Fruit fly (Drosophila melanogaster) whole organism, embryonic: ENCODE data around the gene CG9483.

Experiments
- Aef1 ChIP-seq: fragments of 200-800 bp; sonication (Bioruptor generic); IDR thresholded peaks from 3 replicates; pipeline ENCODE4 v1.3.6; 2022; ENCODE audit warnings: missing biosample characterization, missing genetic modification characterization
- CG1024 ChIP-seq: fragments of 200-800 bp; sonication (Bioruptor generic); IDR thresholded peaks from 2 replicates; pipeline ENCODE4 v1.3.6; 2022; ENCODE audit warnings: missing biosample characterization, missing genetic modification characterization
- CG10267 ChIP-seq: fragments of 200-800 bp; sonication (Bioruptor generic); optimal IDR thresholded peaks from 2 replicates; lab custom pipeline; 2018; ENCODE audit warnings: missing biosample characterization, mild to moderate bottlenecking, missing genetic modification characterization, moderate library complexity
- CG11696 ChIP-seq: fragments of 200-800 bp; sonication (Bioruptor generic); IDR thresholded peaks from 2 replicates; pipeline ENCODE4 v1.3.6; 2022; ENCODE audit warnings: missing biosample characterization, missing genetic modification characterization
- CG14710 ChIP-seq: fragments of 200-800 bp; sonication (Bioruptor generic); optimal IDR thresholded peaks from 3 replicates; lab custom pipeline; 2019; ENCODE audit warnings: missing biosample characterization, mild to moderate bottlenecking, missing genetic modification characterization, moderate library complexity
- CG1529 ChIP-seq: fragments of 200-800 bp; sonication (Bioruptor generic); optimal IDR thresholded peaks from 3 replicates; lab custom pipeline; 2018; ENCODE audit warnings: missing biosample characterization, missing genetic modification characterization
- CG15696 ChIP-seq: fragments of 200-800 bp; sonication (Bioruptor generic); optimal IDR thresholded peaks from 2 replicates; lab custom pipeline; 2019; ENCODE audit warnings: missing biosample characterization, mild to moderate bottlenecking, missing genetic modification characterization, moderate library complexity
- CG1603 ChIP-seq: fragments of 200-800 bp; sonication (Bioruptor generic); optimal IDR thresholded peaks from 2 replicates; lab custom pipeline; 2019; ENCODE audit warnings: missing biosample characterization, mild to moderate bottlenecking, missing genetic modification characterization, moderate library complexity
- CG17361 ChIP-seq: fragments of 200-800 bp; sonication (Bioruptor generic); IDR thresholded peaks from 3 replicates; pipeline ENCODE4 v1.3.6; 2022; ENCODE audit warnings: missing biosample characterization, missing genetic modification characterization
- CG1792 ChIP-seq: fragments of 200-800 bp; sonication (Bioruptor generic); optimal IDR thresholded peaks from 2 replicates; lab custom pipeline; 2016; ENCODE audit warnings: missing biosample characterization, missing genetic modification characterization
- CG31224 ChIP-seq: fragments of 200-800 bp; sonication (Bioruptor generic); IDR thresholded peaks from 2 replicates; pipeline ENCODE4 v1.3.6; 2022; ENCODE audit warnings: missing biosample characterization, missing genetic modification characterization
- CG31388 ChIP-seq: fragments of 200-800 bp; sonication (Bioruptor generic); optimal IDR thresholded peaks from 2 replicates; lab custom pipeline; 2016; ENCODE audit warnings: missing biosample characterization, missing genetic modification characterization
- CG3281 ChIP-seq: fragments of 200-800 bp; sonication (Bioruptor generic); optimal IDR thresholded peaks from 3 replicates; lab custom pipeline; 2017; ENCODE audit warnings: missing biosample characterization, mild to moderate bottlenecking, missing genetic modification characterization
- CG43689 ChIP-seq: fragments of 200-800 bp; sonication (Bioruptor generic); IDR thresholded peaks from 2 replicates; pipeline ENCODE4 v1.3.6; 2022; ENCODE audit warnings: missing biosample characterization, missing genetic modification characterization
- CG4730 ChIP-seq: fragments of 200-800 bp; sonication (Bioruptor generic); IDR thresholded peaks from 2 replicates; pipeline ENCODE4 v1.3.6; 2022; ENCODE audit warnings: missing biosample characterization, missing genetic modification characterization
- CG6254 ChIP-seq: fragments of 200-800 bp; sonication (Bioruptor generic); optimal IDR thresholded peaks from 3 replicates; lab custom pipeline; 2017; ENCODE audit warnings: mild to moderate bottlenecking, missing biosample characterization, missing genetic modification reagents, missing genetic modification characterization
- CG7556 ChIP-seq: fragments of 200-800 bp; sonication (Bioruptor generic); optimal IDR thresholded peaks from 2 replicates; lab custom pipeline; 2017; ENCODE audit warnings: missing biosample characterization, mild to moderate bottlenecking, missing genetic modification characterization
- CG7745 ChIP-seq: fragments of 200-800 bp; sonication (Bioruptor generic); optimal IDR thresholded peaks from 2 replicates; lab custom pipeline; 2018; ENCODE audit warnings: missing biosample characterization, mild to moderate bottlenecking, missing genetic modification characterization, moderate library complexity
- CG8290 ChIP-seq, 3 experiments: fragments of 200-800 bp; sonication (Bioruptor generic); optimal IDR thresholded peaks; 2 replicates each; lab custom pipeline; 2016 to 2019; ENCODE audit warnings: missing biosample characterization in 3 of 3, missing genetic modification characterization in 3 of 3, mild to moderate bottlenecking in 2 of 3, moderate library complexity in 1 of 3
- CG9437 ChIP-seq: fragments of 200-800 bp; sonication (Bioruptor generic); optimal IDR thresholded peaks from 2 replicates; lab custom pipeline; 2018; ENCODE audit warnings: missing biosample characterization, mild to moderate bottlenecking, missing genetic modification characterization
- CG9609 ChIP-seq: fragments of 200-800 bp; sonication (Bioruptor generic); optimal IDR thresholded peaks from 3 replicates; lab custom pipeline; 2016; ENCODE audit warnings: missing biosample characterization, missing genetic modification characterization
- CG9817 ChIP-seq: fragments of 200-800 bp; sonication (Bioruptor generic); optimal IDR thresholded peaks from 2 replicates; lab custom pipeline; 2018; ENCODE audit warnings: missing biosample characterization, mild to moderate bottlenecking, missing genetic modification characterization, moderate library complexity
- CHES-1-like ChIP-seq: fragments of 200-800 bp; sonication (Bioruptor generic); optimal IDR thresholded peaks from 2 replicates; lab custom pipeline; 2016; ENCODE audit warnings: missing biosample characterization, missing genetic modification characterization
- CkIIα-i1 ChIP-seq: fragments of 200-800 bp; sonication (Bioruptor generic); IDR thresholded peaks from 2 replicates; pipeline ENCODE4 v1.3.6; 2022; ENCODE audit warnings: missing biosample characterization, missing genetic modification characterization
- Dip3 ChIP-seq: fragments of 200-800 bp; sonication (Bioruptor generic); optimal IDR thresholded peaks from 3 replicates; lab custom pipeline; 2016; ENCODE audit warnings: missing biosample characterization, missing genetic modification characterization
- HLH4C ChIP-seq: fragments of 200-800 bp; sonication (Bioruptor generic); IDR thresholded peaks from 3 replicates; pipeline ENCODE4 v1.3.6; 2022; ENCODE audit warnings: missing biosample characterization, missing genetic modification characterization; ENCODE audit not compliant: partially characterized antibody
- HLHmδ ChIP-seq: fragments of 200-800 bp; sonication (Bioruptor generic); optimal IDR thresholded peaks from 2 replicates; lab custom pipeline; 2018; ENCODE audit warnings: missing biosample characterization, mild to moderate bottlenecking, missing genetic modification characterization, moderate library complexity
- Hr3 ChIP-seq: fragments of 200-800 bp; sonication (Bioruptor generic); optimal IDR thresholded peaks from 3 replicates; lab custom pipeline; 2016; ENCODE audit warnings: missing biosample characterization, missing genetic modification characterization
- Lpt ChIP-seq: fragments of >200 bp; optimal IDR thresholded peaks from 2 replicates; lab custom pipeline; 2018; ENCODE audit warnings: missing biosample characterization, missing genetic modification characterization
- NK7.1 ChIP-seq: fragments of 200-800 bp; sonication (Bioruptor generic); optimal IDR thresholded peaks from 3 replicates; lab custom pipeline; 2016; ENCODE audit warnings: missing biosample characterization, missing genetic modification characterization
- Nf-YA ChIP-seq: fragments of 200-800 bp; sonication (Bioruptor generic); IDR thresholded peaks from 2 replicates; pipeline ENCODE4 v1.3.6; 2022; ENCODE audit warnings: missing biosample characterization, missing genetic modification characterization
- Pdp1 ChIP-seq, 2 experiments: fragments of 200-800 bp; sonication (Bioruptor generic); optimal IDR thresholded peaks; 3 replicates each; lab custom pipeline; 2016; ENCODE audit warnings: missing biosample characterization in 2 of 2, missing genetic modification characterization in 2 of 2, mild to moderate bottlenecking in 1 of 2, moderate library complexity in 1 of 2
- Taf1 ChIP-seq: fragments of 200-800 bp; sonication (Bioruptor generic); IDR thresholded peaks from 2 replicates; pipeline ENCODE4 v1.3.6; 2022; ENCODE audit warnings: missing biosample characterization, missing genetic modification characterization
- ara ChIP-seq: fragments of 200-800 bp; sonication (Bioruptor generic); IDR thresholded peaks from 2 replicates; pipeline ENCODE4 v1.3.6; 2022; ENCODE audit warnings: missing biosample characterization, missing genetic modification characterization
- chif ChIP-seq, 2 experiments: fragments of 200-800 bp; sonication (Bioruptor generic); optimal IDR thresholded peaks; 3 replicates each; lab custom pipeline; 2016; ENCODE audit warnings: missing biosample characterization in 2 of 2, missing genetic modification characterization in 2 of 2
- dysf ChIP-seq: fragments of 200-800 bp; sonication (Bioruptor generic); IDR thresholded peaks from 3 replicates; pipeline ENCODE4 v1.3.6; 2022; ENCODE audit warnings: missing biosample characterization, missing genetic modification characterization
- gfzf ChIP-seq: fragments of 200-800 bp; sonication (Bioruptor generic); optimal IDR thresholded peaks from 2 replicates; lab custom pipeline; 2016; ENCODE audit warnings: missing biosample characterization, mild to moderate bottlenecking, missing genetic modification characterization, moderate library complexity
- gsb-n ChIP-seq: fragments of 200-800 bp; sonication (Bioruptor generic); optimal IDR thresholded peaks from 3 replicates; lab custom pipeline; 2018; ENCODE audit warnings: missing biosample characterization, mild to moderate bottlenecking, missing genetic modification characterization
- hbn ChIP-seq: fragments of 200-800 bp; sonication (Bioruptor generic); IDR thresholded peaks from 2 replicates; pipeline ENCODE4 v1.3.6; 2022; ENCODE audit warnings: missing biosample characterization, missing genetic modification characterization; ENCODE audit not compliant: partially characterized antibody
- kah ChIP-seq: fragments of 200-800 bp; sonication (Bioruptor generic); optimal IDR thresholded peaks from 2 replicates; lab custom pipeline; 2018; ENCODE audit warnings: missing biosample characterization, mild to moderate bottlenecking, missing genetic modification characterization
- maf-S ChIP-seq: fragments of 200-800 bp; sonication (Bioruptor generic); optimal IDR thresholded peaks from 2 replicates; lab custom pipeline; 2016; ENCODE audit warnings: missing biosample characterization, missing genetic modification characterization
- mam ChIP-seq: fragments of 200-800 bp; sonication (Bioruptor generic); optimal IDR thresholded peaks from 3 replicates; lab custom pipeline; 2016; ENCODE audit warnings: missing biosample characterization, missing genetic modification characterization
- otp ChIP-seq: fragments of 200-800 bp; sonication (Bioruptor generic); IDR thresholded peaks from 3 replicates; pipeline ENCODE4, ENCODE4 v1.3.6; 2022; ENCODE audit warnings: missing biosample characterization, missing genetic modification characterization
- prd ChIP-seq, 3 experiments: fragments of >200 bp in 2 of 3; fragments of 200-800 bp in 1 of 3; sonication (Bioruptor generic) in 1 of 3; optimal IDR thresholded peaks in 2 of 3; IDR thresholded peaks in 1 of 3; 2 replicates in 2 of 3; 3 replicates in 1 of 3; pipeline versions ENCODE4 v1.3.6 to Lab custom; 2017 to 2022; ENCODE audit warnings: missing biosample characterization in 1 of 3, missing genetic modification characterization in 1 of 3
- row ChIP-seq: fragments of 200-800 bp; sonication (Bioruptor generic); IDR thresholded peaks from 3 replicates; pipeline ENCODE4 v1.3.6; 2022; ENCODE audit warnings: missing biosample characterization, missing genetic modification characterization
- tap ChIP-seq: fragments of 200-800 bp; optimal IDR thresholded peaks from 3 replicates; lab custom pipeline; 2019; ENCODE audit warnings: missing biosample characterization, mild to moderate bottlenecking, missing genetic modification characterization, moderate library complexity
- tio ChIP-seq: fragments of 200-800 bp; sonication (Bioruptor generic); optimal IDR thresholded peaks from 2 replicates; lab custom pipeline; 2017; ENCODE audit warnings: missing biosample characterization, missing genetic modification characterization, inconsistent platforms
- z ChIP-seq: fragments of 200-800 bp; sonication (Bioruptor generic); IDR thresholded peaks from 3 replicates; pipeline ENCODE4 v1.3.6; 2022; ENCODE audit warnings: missing biosample characterization, missing genetic modification characterization
- zen2 ChIP-seq: fragments of 200-800 bp; sonication (Bioruptor generic); IDR thresholded peaks from 3 replicates; pipeline ENCODE4 v1.3.6; 2022; ENCODE audit warnings: missing biosample characterization, missing genetic modification characterization; ENCODE audit not compliant: partially characterized antibody
- zfh1 ChIP-seq: fragments of 200-800 bp; sonication (Bioruptor generic); IDR thresholded peaks from 3 replicates; pipeline ENCODE4 v1.3.6; 2022; ENCODE audit warnings: missing biosample characterization, missing genetic modification characterization

CG9483 gene

dm6 chr2L:8852235-8852634, 14.3 kb upstream of the CG9483 start (continued):
- TF ChIP-seq gsb-n (tag; lab: Kevin White, UChicago) (peak; percentile 77), CG7556 (GFP tag; lab: Kevin White, UChicago) (peak; percentile 68), Hr3 (no peak), CHES-1-like (GFP tag; lab: Kevin White, UChicago) (no peak), kah (GFP tag; lab: Kevin White, UChicago) (peak; percentile 48), CG11696 (no peak), CG9817 (no peak), CG15696 (tag; lab: Kevin White, UChicago) (peak; percentile 95), CG31224 (no peak), row (GFP tag; lab: Robert Waterston, UW) (no peak), CG10267 (peak; percentile 53), CG17361 (GFP tag; lab: Robert Waterston, UW) (peak; percentile 40; the same call in 2 of the 3 replicates), Pdp1 (GFP tag; optimal IDR thresholded peaks at IDR 0.05; lab: Kevin White, UChicago) (peak; percentile 41 to 57), Nf-YA (GFP tag; lab: Robert Waterston, UW) (no peak), otp (GFP tag; lab: Robert Waterston, UW) (peak; percentile 84), tio (GFP tag; lab: Kevin White, UChicago) (peak; percentile 34), CG9609 (peak; percentile 20), ara (GFP tag; lab: Robert Waterston, UW) (peak; percentile 80), tap (tag; lab: Kevin White, UChicago) (peak; percentile 60), Taf1 (GFP tag; lab: Robert Waterston, UW) (no peak), CG1792 (GFP tag; lab: Kevin White, UChicago) (no peak), CG1603 (tag; lab: Kevin White, UChicago) (peak; percentile 59), CG1024 (GFP tag; lab: Robert Waterston, UW) (no peak), CG43689 (GFP tag; lab: Robert Waterston, UW) (no peak), CG6254 (GFP tag; lab: Kevin White, UChicago) (peak; percentile 78), Lpt (no peak), CG8290 (GFP tag; optimal IDR thresholded peaks at IDR 0.05; lab: Kevin White, UChicago) (peak; percentile 59), CG8290 (tag; optimal IDR thresholded peaks at IDR 0.05; lab: Kevin White, UChicago) (peak in 1 of 2 experiments; percentile 89), CkIIα-i1 (GFP tag; lab: Robert Waterston, UW) (no peak), mam (GFP tag; lab: Kevin White, UChicago) (no peak), CG9437 (GFP tag; lab: Kevin White, UChicago) (no peak), CG1529 (GFP tag; lab: Kevin White, UChicago) (peak; percentile 74), maf-S (peak; percentile 45), CG3281 (GFP tag; lab: Kevin White, UChicago) (peak; percentile 44), z (GFP tag; lab: Robert Waterston, UW) (peak; percentile 51; the same call in 1 of the 3 replicates), Dip3 (GFP tag; lab: Kevin White, UChicago) (no peak), HLHmδ (peak; percentile 90), CG14710 (tag; lab: Kevin White, UChicago) (peak; percentile 86), zfh1 (peak; percentile 63; the same call in 1 of the 3 replicates), gfzf (GFP tag; lab: Kevin White, UChicago) (no peak), CG31388 (peak; percentile 28), Aef1 (no peak), NK7.1 (peak; percentile 36), hbn (GFP tag; lab: Robert Waterston, UW) (no peak), HLH4C (GFP tag; lab: Robert Waterston, UW) (no peak), prd (optimal IDR thresholded peaks at IDR 0.05; lab: Kevin White, UChicago) (no peak), prd (GFP tag; IDR thresholded peaks at IDR 0.05; lab: Robert Waterston, UW) (peak; percentile 43; the same call in 1 of the 3 replicates), chif (GFP tag; optimal IDR thresholded peaks at IDR 0.05; lab: Kevin White, UChicago) (peak; percentile 35 to 53), CG4730 (GFP tag; lab: Robert Waterston, UW) (no peak), CG7745 (tag; lab: Kevin White, UChicago) (peak; percentile 84), dysf (GFP tag; lab: Robert Waterston, UW) (no peak), zen2 (no peak)
